Worm (Caenorhabditis elegans) whole organism, L1 larva: ENCODE measurements around the gene col-173.
"Not testable (repeated sequence)": the region's sequence is repeated elsewhere in the genome, so short reads cannot be mapped to it uniquely, and the experiment has no call there.

Experiments used
- Y116A8C.19 ChIP-seq: sonication (generic microtip); optimal IDR thresholded peaks from 2 replicates; lab custom pipeline; 2016; ENCODE audit warnings: missing compliant biosample characterization, missing genetic modification characterization, borderline replicate concordance
- ama-1 ChIP-seq: fragments of 150-350 bp; optimal IDR thresholded peaks from 2 replicates; lab custom pipeline; 2014
- blmp-1 ChIP-seq: fragments of 150-350 bp; optimal IDR thresholded peaks from 2 replicates; lab custom pipeline; 2014; ENCODE audit warnings: missing biosample characterization, missing genetic modification characterization
- ceh-8 ChIP-seq: fragments of 200-800 bp; sonication (Bioruptor generic); optimal IDR thresholded peaks from 2 replicates; lab custom pipeline; 2018; ENCODE audit warnings: mild to moderate bottlenecking, missing genetic modification characterization, moderate library complexity, missing compliant biosample characterization
- ceh-82 ChIP-seq, 3 experiments: fragments of 150-350 bp in 1 of 3; sonication (generic microtip) in 2 of 3; optimal IDR thresholded peaks; 2 replicates each; lab custom pipeline; 2014 to 2017; ENCODE audit warnings: missing biosample characterization in 3 of 3, missing genetic modification characterization in 3 of 3
- ceh-88 ChIP-seq: fragments of 200-800 bp; sonication (Bioruptor generic); IDR thresholded peaks from 2 replicates; pipeline ENCODE4 v1.3.6; 2022; ENCODE audit warnings: missing genetic modification characterization, missing compliant biosample characterization
- dpl-1 ChIP-seq, 3 experiments: fragments of 150-350 bp in 2 of 3; sonication (generic microtip) in 1 of 3; optimal IDR thresholded peaks; 2 replicates each; lab custom pipeline; 2014 to 2017; ENCODE audit warnings: missing biosample characterization in 3 of 3, missing genetic modification characterization in 3 of 3, missing genetic modification reagents in 3 of 3
- efl-1 ChIP-seq, 4 experiments: fragments of 150-350 bp; optimal IDR thresholded peaks in 3 of 4; peaks in 1 of 4; 1 replicate in 1 of 4; 2 replicates in 3 of 4; lab custom pipeline; 2014; ENCODE audit warnings: missing biosample characterization in 2 of 4, missing genetic modification characterization in 2 of 4, missing genetic modification reagents in 2 of 4
- egl-13 ChIP-seq: sonication (generic microtip); optimal IDR thresholded peaks from 2 replicates; lab custom pipeline; 2016; ENCODE audit warnings: missing genotype, missing genetic modification reagents, missing genetic modification characterization, missing compliant biosample characterization
- elt-2 ChIP-seq: sonication (generic microtip); optimal IDR thresholded peaks from 2 replicates; lab custom pipeline; 2016; ENCODE audit warnings: missing genetic modification characterization, mild to moderate bottlenecking, inconsistent platforms, missing compliant biosample characterization, missing genetic modification reagents
- elt-3 ChIP-seq, 6 experiments: fragments of 150-350 bp in 1 of 6; sonication (generic microtip); optimal IDR thresholded peaks; 2 replicates each; lab custom pipeline; 2017 to 2018; ENCODE audit warnings: missing biosample characterization in 6 of 6, missing genetic modification characterization in 6 of 6, inconsistent platforms in 1 of 6
- fkh-8 ChIP-seq: sonication (generic microtip); optimal IDR thresholded peaks from 2 replicates; lab custom pipeline; 2016; ENCODE audit warnings: mild to moderate bottlenecking, missing genetic modification characterization, missing compliant biosample characterization
- grh-1 ChIP-seq: fragments of 200-800 bp; sonication (Bioruptor generic); IDR thresholded peaks from 2 replicates; pipeline ENCODE4 v1.3.6; 2022; ENCODE audit warnings: missing genetic modification reagents, missing genetic modification characterization, missing compliant biosample characterization
- irx-1 ChIP-seq: sonication (generic microtip); optimal IDR thresholded peaks from 2 replicates; lab custom pipeline; 2016; ENCODE audit warnings: missing genetic modification characterization, missing compliant biosample characterization
- jun-1 ChIP-seq: fragments of 150-350 bp; optimal IDR thresholded peaks from 2 replicates; lab custom pipeline; 2014; ENCODE audit warnings: missing biosample characterization, missing genetic modification reagents, missing genetic modification characterization
- lin-13 ChIP-seq: fragments of 150-350 bp; optimal IDR thresholded peaks from 2 replicates; lab custom pipeline; 2014; ENCODE audit warnings: missing biosample characterization, missing genetic modification reagents, missing genetic modification characterization
- lin-14 ChIP-seq: fragments of 200-800 bp; sonication (Bioruptor generic); optimal IDR thresholded peaks from 2 replicates; lab custom pipeline; 2018; ENCODE audit warnings: mild to moderate bottlenecking, missing genetic modification characterization, moderate library complexity, missing compliant biosample characterization
- lin-39 ChIP-seq: fragments of 150-350 bp; optimal IDR thresholded peaks from 2 replicates; lab custom pipeline; 2014; ENCODE audit warnings: missing biosample characterization, missing genetic modification reagents, missing genetic modification characterization
- lir-3 ChIP-seq: sonication (generic microtip); optimal IDR thresholded peaks from 2 replicates; lab custom pipeline; 2016; ENCODE audit warnings: mild to moderate bottlenecking, missing genetic modification characterization, moderate library complexity, missing compliant biosample characterization; ENCODE audit not compliant: poor library complexity
- mdl-1 ChIP-seq, 2 experiments: fragments of 150-350 bp; optimal IDR thresholded peaks; 2 replicates each; lab custom pipeline; 2014 to 2017; ENCODE audit warnings: missing biosample characterization in 2 of 2, missing genetic modification characterization in 2 of 2, inconsistent platforms in 1 of 2
- mef-2 ChIP-seq: fragments of 150-350 bp; optimal IDR thresholded peaks from 2 replicates; lab custom pipeline; 2014; ENCODE audit warnings: missing biosample characterization, missing genetic modification characterization
- mep-1 ChIP-seq: fragments of 150-350 bp; optimal IDR thresholded peaks from 2 replicates; lab custom pipeline; 2014; ENCODE audit warnings: missing biosample characterization, missing genetic modification characterization
- nhr-11 ChIP-seq: fragments of 150-350 bp; optimal IDR thresholded peaks from 2 replicates; lab custom pipeline; 2014; ENCODE audit warnings: missing biosample characterization, missing genetic modification characterization
- nhr-12 ChIP-seq: sonication (generic microtip); optimal IDR thresholded peaks from 2 replicates; lab custom pipeline; 2017; ENCODE audit warnings: missing biosample characterization, missing genetic modification characterization
- nhr-19 ChIP-seq: fragments of 200-800 bp; sonication (Bioruptor generic); conservative IDR thresholded peaks from 2 replicates; pipeline ENCODE4 v1.3.6; 2022; ENCODE audit warnings: missing genetic modification characterization, missing compliant biosample characterization
- nhr-20 ChIP-seq: sonication (generic microtip); optimal IDR thresholded peaks from 2 replicates; lab custom pipeline; 2016; ENCODE audit warnings: mild to moderate bottlenecking, missing genetic modification characterization, missing compliant biosample characterization
- nhr-237 ChIP-seq: fragments of 150-350 bp; optimal IDR thresholded peaks from 2 replicates; lab custom pipeline; 2014; ENCODE audit warnings: missing biosample characterization, missing genetic modification characterization
- nhr-47 ChIP-seq: sonication (generic microtip); optimal IDR thresholded peaks from 2 replicates; lab custom pipeline; 2016; ENCODE audit warnings: mild to moderate bottlenecking, missing genetic modification characterization, moderate library complexity, missing compliant biosample characterization
- nhr-71 ChIP-seq: sonication (generic microtip); optimal IDR thresholded peaks from 2 replicates; lab custom pipeline; 2016; ENCODE audit warnings: mild to moderate bottlenecking, missing genetic modification characterization, moderate library complexity, missing compliant biosample characterization
- nhr-77 ChIP-seq: fragments of 150-350 bp; optimal IDR thresholded peaks from 2 replicates; lab custom pipeline; 2014; ENCODE audit warnings: missing biosample characterization, missing genetic modification characterization
- nhr-84 ChIP-seq: sonication (generic microtip); optimal IDR thresholded peaks from 2 replicates; lab custom pipeline; 2017; ENCODE audit warnings: missing biosample characterization, missing genetic modification characterization
- nhr-85 ChIP-seq: sonication (generic microtip); peaks from one replicate; lab custom pipeline; 2016; ENCODE audit warnings: missing genetic modification characterization, inconsistent platforms, missing compliant biosample characterization
- nhr-90 ChIP-seq: sonication (generic microtip); optimal IDR thresholded peaks from 2 replicates; lab custom pipeline; 2016; ENCODE audit warnings: mild to moderate bottlenecking, missing genetic modification characterization, missing compliant biosample characterization; ENCODE audit not compliant: poor library complexity
- pax-3 ChIP-seq: fragments of 200-800 bp; sonication (Bioruptor generic); optimal IDR thresholded peaks from 2 replicates; lab custom pipeline; 2018; ENCODE audit warnings: mild to moderate bottlenecking, missing genetic modification characterization, moderate library complexity, missing compliant biosample characterization
- rnt-1 ChIP-seq: sonication (generic microtip); optimal IDR thresholded peaks from 2 replicates; lab custom pipeline; 2016; ENCODE audit warnings: mild to moderate bottlenecking, missing genetic modification characterization, moderate library complexity, missing compliant biosample characterization
- snpc-4 ChIP-seq: fragments of 150-350 bp; optimal IDR thresholded peaks from 2 replicates; lab custom pipeline; 2014; ENCODE audit warnings: missing biosample characterization, missing genetic modification characterization
- snu-23 ChIP-seq: sonication (generic microtip); optimal IDR thresholded peaks from 2 replicates; lab custom pipeline; 2016; ENCODE audit warnings: missing genetic modification characterization, missing compliant biosample characterization
- swsn-7 ChIP-seq: sonication (generic microtip); optimal IDR thresholded peaks from 2 replicates; lab custom pipeline; 2016; ENCODE audit warnings: missing genetic modification characterization, missing compliant biosample characterization
- tbx-2 ChIP-seq: sonication (generic microtip); optimal IDR thresholded peaks from 2 replicates; lab custom pipeline; 2016; ENCODE audit warnings: missing genetic modification characterization, missing compliant biosample characterization
- tlp-1 ChIP-seq: fragments of 150-350 bp; optimal IDR thresholded peaks from 2 replicates; lab custom pipeline; 2014; ENCODE audit warnings: missing biosample characterization, missing genetic modification characterization
- xbp-1 ChIP-seq: sonication (generic microtip); optimal IDR thresholded peaks from 2 replicates; lab custom pipeline; 2016; ENCODE audit warnings: missing genetic modification characterization, missing compliant biosample characterization
- ztf-11 ChIP-seq, 2 experiments: sonication (generic microtip); optimal IDR thresholded peaks; 2 replicates each; lab custom pipeline; 2016 to 2017; ENCODE audit warnings: missing genetic modification characterization in 2 of 2, missing biosample characterization in 1 of 2, missing compliant biosample characterization in 1 of 2

The col-173 gene

ce11 chrX:6881795-6882194, 4.5 kb upstream of the col-173 start, which contains the start of gene F41C6.6:
F41C6.6 (minus strand) TSS chrX:6881895.
- not testable (repeated sequence) for TF ChIP-seq snu-23 (GFP tag; lab: Kevin White, UChicago); nhr-11 (tag; lab: Kevin White, UChicago); tbx-2

ce11 chrX:6875273-6875672, 2.1 kb downstream of the col-173 start:
- no peak for TF ChIP-seq snpc-4 (tag; lab: Kevin White, UChicago)
- no peak for TF ChIP-seq swsn-7 (tag; lab: Kevin White, UChicago)
- no peak for TF ChIP-seq lir-3 (tag; lab: Kevin White, UChicago)
- no peak for TF ChIP-seq mef-2 (tag; lab: Kevin White, UChicago)
- TF ChIP-seq fkh-8 (tag; lab: Kevin White, UChicago): no peak
- no peak for TF ChIP-seq irx-1 (tag; lab: Kevin White, UChicago)
- TF ChIP-seq egl-13 (tag; lab: Kevin White, UChicago): no peak

- TF ChIP-seq tlp-1 (tag; lab: Kevin White, UChicago) (no peak), nhr-11 (tag; lab: Kevin White, UChicago) (no peak), nhr-237 (no peak), mef-2 (tag; lab: Kevin White, UChicago) (no peak), ceh-8 (GFP tag; lab: Kevin White, UChicago) (no peak), elt-2 (no peak), snpc-4 (tag; lab: Kevin White, UChicago) (no peak), lin-39 (tag; lab: Kevin White, UChicago) (no peak)
Measured at ce11 chrX:6874723-6875122, 2.6 kb downstream of the col-173 start, which contains the start of gene F41C6.4. F41C6.4 (minus strand) TSS chrX:6874823.

ce11 chrX:6868669-6869068, 8.7 kb downstream of the col-173 start, which contains the start of gene C53B7.6:
C53B7.6 (minus strand) TSS chrX:6868769.
- not testable (repeated sequence) for TF ChIP-seq nhr-12 (tag; lab: Kevin White, UChicago); nhr-85 (tag; lab: Kevin White, UChicago); nhr-71

ce11 chrX:6867707-6868106, 9.6 kb downstream of the col-173 start:
- TF ChIP-seq snu-23 (GFP tag; lab: Kevin White, UChicago) (peak; percentile 71), ama-1 (lab: Kevin White, UChicago) (no peak), nhr-71 (peak; percentile 58), mdl-1 (tag; optimal IDR thresholded peaks at IDR 0.05; lab: Kevin White, UChicago) (peak in 1 of 2 experiments; percentile 13), ceh-8 (GFP tag; lab: Kevin White, UChicago) (no peak), ztf-11 (tag; optimal IDR thresholded peaks at IDR 0.05; lab: Kevin White, UChicago) (peak in 1 of 2 experiments; percentile 8), ceh-88 (GFP tag; lab: Robert Waterston, UW) (0 out of 2 replicates have a peak, but pooled peaks have one; percentile 33), rnt-1 (tag; lab: Kevin White, UChicago) (peak; percentile 78), grh-1 (GFP tag; lab: Robert Waterston, UW) (peak; percentile 54; the same call in 1 of the 2 replicates), ceh-82 (tag; optimal IDR thresholded peaks at IDR 0.05; lab: Kevin White, UChicago) (peak in 1 of 3 experiments; percentile 15), mep-1 (tag; lab: Kevin White, UChicago) (peak; percentile 66), efl-1 (optimal IDR thresholded peaks at IDR 0.05; lab: Kevin White, UChicago) (peak in 1 of 2 experiments; percentile 14), efl-1 (GFP tag; optimal IDR thresholded peaks at IDR 0.05 in 1 of 2; lab: Kevin White, UChicago) (no peak), jun-1 (tag; lab: Kevin White, UChicago) (no peak), lin-14 (GFP tag; lab: Kevin White, UChicago) (peak; percentile 50), elt-3 (tag; optimal IDR thresholded peaks at IDR 0.05; lab: Kevin White, UChicago) (peak in 3 of 6 experiments; percentile 25 to 46 (median 28)), swsn-7 (tag; lab: Kevin White, UChicago) (peak; percentile 31), blmp-1 (tag; lab: Kevin White, UChicago) (no peak), xbp-1 (tag; lab: Kevin White, UChicago) (peak; percentile 54), nhr-84 (tag; lab: Kevin White, UChicago) (no peak), nhr-77 (peak; percentile 7), nhr-85 (tag; lab: Kevin White, UChicago) (peak; percentile 83), nhr-20 (tag; lab: Kevin White, UChicago) (peak; percentile 51), nhr-90 (tag; lab: Kevin White, UChicago) (peak; percentile 66), lin-13 (GFP tag; lab: Kevin White, UChicago) (no peak), dpl-1 (GFP tag; optimal IDR thresholded peaks at IDR 0.05; lab: Kevin White, UChicago) (peak in 1 of 3 experiments; percentile 11), lir-3 (tag; lab: Kevin White, UChicago) (peak; percentile 35), pax-3 (no peak), Y116A8C.19 (no peak), nhr-19 (GFP tag; lab: Robert Waterston, UW) (peak; percentile 45), nhr-47 (tag; lab: Kevin White, UChicago) (peak; percentile 47), elt-2 (peak; percentile 49)
